Worm (Caenorhabditis elegans): ENCODE data around the gene F16F9.3.

- TF ChIP-seq fkh-10 (GFP tag; optimal IDR thresholded peaks at IDR 0.05) (no peak), pqm-1 (tag; optimal IDR thresholded peaks at IDR 0.05) (no peak), fos-1 (tag; optimal IDR thresholded peaks at IDR 0.05) (no peak)
Measured at ce11 chrX:8421594-8421993, 35.8 kb upstream of the F16F9.3 start.

Measured in whole organism, L1 larva.